Fruit fly (Drosophila melanogaster): ENCODE data around the gene CG9922.
A peak's percentile ranks its signal among the peaks of the same experiment; 100 is the strongest.

Gene CG9922

DNA sequence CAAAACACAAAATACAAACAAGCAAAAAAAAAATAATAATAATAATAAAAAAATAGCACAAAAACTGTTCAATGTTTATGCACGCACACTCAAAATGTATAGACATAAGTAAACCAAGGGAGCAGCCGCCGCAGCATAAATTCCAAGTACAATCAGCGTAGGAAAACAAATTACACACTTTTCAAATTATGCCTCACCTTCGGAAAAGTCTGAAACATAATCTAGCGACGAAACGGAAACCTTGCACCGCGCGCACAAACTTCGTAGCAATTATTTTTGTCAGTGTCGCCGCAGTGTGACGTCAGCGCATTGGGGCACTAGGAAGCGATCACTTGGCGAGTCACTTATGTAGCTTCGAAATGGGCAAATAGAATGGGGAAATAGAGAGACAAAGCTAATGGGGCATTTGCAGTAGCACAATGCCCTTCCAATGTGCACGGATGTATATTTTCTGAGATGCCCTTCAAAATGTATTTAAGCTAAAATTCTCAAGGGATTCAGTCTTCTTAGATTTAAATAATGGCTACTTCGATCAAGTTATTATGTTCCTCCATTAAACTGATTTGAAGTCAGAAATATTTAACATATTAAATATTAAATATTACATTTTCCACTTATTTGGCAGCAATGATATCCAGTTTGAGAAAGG, 19.3 kb downstream of the CG9922 start (continued):
- TF ChIP-seq sr (GFP tag; IDR thresholded peaks at IDR 0.05) (no peak), CG8478 (optimal IDR thresholded peaks at IDR 0.05) (no peak), CG18011 (GFP tag; optimal IDR thresholded peaks at IDR 0.05) (peak; percentile 2), CG14710 (tag; optimal IDR thresholded peaks at IDR 0.05) (no peak), CG12219 (GFP tag; optimal IDR thresholded peaks at IDR 0.05) (peak; percentile 33), B-H1 (GFP tag; IDR thresholded peaks at IDR 0.05) (no peak; the same call in 2 of the 3 replicates), al (GFP tag; IDR thresholded peaks at IDR 0.05) (0 out of 2 replicates have a peak, but pooled peaks have one; percentile 18), fu2 (GFP tag; optimal IDR thresholded peaks at IDR 0.05) (peak; percentile 48), Optix (GFP tag; IDR thresholded peaks at IDR 0.05) (0 out of 3 replicates have a peak, but pooled peaks have one; percentile 44), wek (GFP tag; optimal IDR thresholded peaks at IDR 0.05) (peak; percentile 55), CG2129 (GFP tag; IDR thresholded peaks at IDR 0.05; ENCODE audit: partially characterized antibody) (no peak), CG15073 (GFP tag; optimal IDR thresholded peaks at IDR 0.05) (no peak), CG11695 (GFP tag; IDR thresholded peaks at IDR 0.05) (peak; percentile 77; the same call in 2 of the 3 replicates), CG34422 (GFP tag; IDR thresholded peaks at IDR 0.05) (peak; percentile 67), maf-S (GFP tag; optimal IDR thresholded peaks at IDR 0.05) (no peak)

- TF ChIP-seq lilli (GFP tag; optimal IDR thresholded peaks at IDR 0.05) (no peak), CG6854 (GFP tag; optimal IDR thresholded peaks at IDR 0.05) (no peak), Sox102F (GFP tag; optimal IDR thresholded peaks at IDR 0.05) (no peak), CG1792 (GFP tag; optimal IDR thresholded peaks at IDR 0.05) (no peak), CG12219 (GFP tag; optimal IDR thresholded peaks at IDR 0.05) (no peak), Hr78 (GFP tag; optimal IDR thresholded peaks at IDR 0.05) (no peak), CTCF (GFP tag; optimal IDR thresholded peaks at IDR 0.05) (no peak), slou (GFP tag; optimal IDR thresholded peaks at IDR 0.05) (no peak), nerfin-1 (tag; optimal IDR thresholded peaks at IDR 0.05) (no peak), ftz-f1 (GFP tag; optimal IDR thresholded peaks at IDR 0.05) (peak; percentile 39), wor (GFP tag; IDR thresholded peaks at IDR 0.05) (no peak), mirr (GFP tag; optimal IDR thresholded peaks at IDR 0.05) (peak; percentile 32), nerfin-2 (GFP tag; IDR thresholded peaks at IDR 0.05; ENCODE audit: partially characterized antibody) (no peak), CG18262 (tag; optimal IDR thresholded peaks at IDR 0.05) (peak; percentile 8), CG9932 (GFP tag; IDR thresholded peaks at IDR 0.05) (peak; percentile 27; the same call in 1 of the 2 replicates), CG15479 (GFP tag; optimal IDR thresholded peaks at IDR 0.05) (no peak), ash1 (GFP tag; optimal IDR thresholded peaks at IDR 0.05) (no peak), ara (GFP tag; IDR thresholded peaks at IDR 0.05) (0 out of 2 replicates have a peak, but pooled peaks have one; percentile 10), NC2β (GFP tag; optimal IDR thresholded peaks at IDR 0.05) (no peak), CoRest (tag; optimal IDR thresholded peaks at IDR 0.05) (no peak), eyg (GFP tag; optimal IDR thresholded peaks at IDR 0.05) (no peak), vvl (GFP tag; IDR thresholded peaks at IDR 0.05) (no peak), sd (tag; optimal IDR thresholded peaks at IDR 0.05) (no peak), Ets97D (GFP tag; optimal IDR thresholded peaks at IDR 0.05) (no peak), slp2 (GFP tag; optimal IDR thresholded peaks at IDR 0.05) (no peak), corto (GFP tag; optimal IDR thresholded peaks at IDR 0.05) (no peak), CG6813 (GFP tag; optimal IDR thresholded peaks at IDR 0.05) (no peak), danr (GFP tag; IDR thresholded peaks at IDR 0.05) (no peak), CG17361 (GFP tag; IDR thresholded peaks at IDR 0.05) (no peak), jing (GFP tag; optimal IDR thresholded peaks at IDR 0.05) (no peak), CG11504 (tag; optimal IDR thresholded peaks at IDR 0.05) (no peak), Dip2 (GFP tag; IDR thresholded peaks at IDR 0.05) (no peak), abd-A (tag; optimal IDR thresholded peaks at IDR 0.05) (peak; percentile 44), PHDP (tag; optimal IDR thresholded peaks at IDR 0.05) (no peak), CG10147 (GFP tag; optimal IDR thresholded peaks at IDR 0.05) (no peak), crol (GFP tag; IDR thresholded peaks at IDR 0.05) (peak; percentile 63)
Measured at dm6 chr3R:14014580-14014979, 21.6 kb downstream of the CG9922 start.
